Worm (Caenorhabditis elegans): ENCODE results near the gene W10D9.1.
A peak's percentile ranks its signal among the peaks of the same experiment; 100 is the strongest.

W10D9.1 gene

ce11 chrII:461297-461696 is 6.6 kb downstream of the W10D9.1 start:
- TF ChIP-seq ztf-4 (tag; optimal IDR thresholded peaks at IDR 0.05) (no peak), efl-1 (optimal IDR thresholded peaks at IDR 0.05) (no peak), efl-1 (GFP tag; optimal IDR thresholded peaks at IDR 0.05 in 1 of 2) (peak in 1 of 2 experiments; percentile 65), lsy-2 (tag; optimal IDR thresholded peaks at IDR 0.05) (peak; percentile 21 to 69)

DNA sequence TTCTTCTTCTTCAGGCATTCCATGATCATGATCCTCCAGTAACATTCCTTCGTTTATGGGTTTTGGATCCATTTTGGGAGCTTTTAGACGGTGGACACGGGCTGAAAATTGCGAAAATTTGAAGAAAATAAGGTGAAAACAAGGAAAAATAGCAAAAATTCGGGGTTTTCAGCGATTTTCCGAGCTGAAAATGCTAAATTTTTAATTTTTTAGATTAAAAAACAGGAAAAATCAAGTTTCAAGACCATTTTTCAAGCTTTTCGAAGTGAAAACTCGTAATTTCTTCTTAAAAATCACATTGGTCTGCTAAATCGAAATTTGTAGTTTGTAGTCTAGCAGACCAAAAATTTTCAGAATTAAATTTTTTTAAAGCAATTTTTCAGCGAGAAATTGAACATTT is 12.5 kb downstream of the W10D9.1 start, which contains the start of gene nfyb-1:
TSS of gene nfyb-1 (minus strand) at position 101 of the 400 bp plus-strand sequence.
- TF ChIP-seq pqm-1 (tag; optimal IDR thresholded peaks at IDR 0.05) (no peak), zip-4 (GFP tag; optimal IDR thresholded peaks at IDR 0.05) (no peak), efl-3 (GFP tag; optimal IDR thresholded peaks at IDR 0.05) (no peak), zag-1 (tag; optimal IDR thresholded peaks at IDR 0.05) (no peak), aly-2 (tag; optimal IDR thresholded peaks at IDR 0.05) (no peak), lin-14 (GFP tag; optimal IDR thresholded peaks at IDR 0.05) (no peak), unc-30 (tag; optimal IDR thresholded peaks at IDR 0.05) (no peak), ceh-90 (tag; optimal IDR thresholded peaks at IDR 0.05) (no peak), fkh-8 (tag; optimal IDR thresholded peaks at IDR 0.05) (no peak), nhr-84 (tag; optimal IDR thresholded peaks at IDR 0.05) (no peak), elt-2 (tag; optimal IDR thresholded peaks at IDR 0.05) (no peak), ceh-88 (GFP tag; IDR thresholded peaks at IDR 0.05) (no peak), F16B12.6 (tag; optimal IDR thresholded peaks at IDR 0.05) (no peak), lsy-2 (tag; optimal IDR thresholded peaks at IDR 0.05) (no peak), tlp-1 (tag; optimal IDR thresholded peaks at IDR 0.05) (no peak), swsn-7 (tag; optimal IDR thresholded peaks at IDR 0.05) (no peak)

ce11 chrII:470375-470774 is 15.6 kb downstream of the W10D9.1 start, which contains the start of gene tomm-22:
TSS of gene tomm-22 (minus strand) at chrII:470475.
- TF ChIP-seq efl-1 (optimal IDR thresholded peaks at IDR 0.05) (no peak), efl-1 (GFP tag; optimal IDR thresholded peaks at IDR 0.05 in 1 of 2) (peak in 1 of 2 experiments; percentile 27), nhr-84 (tag; optimal IDR thresholded peaks at IDR 0.05) (no peak)

ce11 chrII:473203-473602 is 18.5 kb downstream of the W10D9.1 start, which contains the start of gene W07E6.5:
TSS of gene W07E6.5 (plus strand) at chrII:473503.
- TF ChIP-seq elt-3 (tag; optimal IDR thresholded peaks at IDR 0.05) (no peak), fkh-4 (tag; optimal IDR thresholded peaks at IDR 0.05; ENCODE audit: borderline replicate concordance) (no peak), nhr-12 (tag; optimal IDR thresholded peaks at IDR 0.05) (no peak), fkh-8 (tag; optimal IDR thresholded peaks at IDR 0.05) (no peak), pax-3 (tag; optimal IDR thresholded peaks at IDR 0.05) (no peak), nhr-47 (tag; optimal IDR thresholded peaks at IDR 0.05) (no peak), lin-39 (tag; optimal IDR thresholded peaks at IDR 0.05) (no peak), sptf-1 (tag; optimal IDR thresholded peaks at IDR 0.05) (no peak), egl-13 (tag; optimal IDR thresholded peaks at IDR 0.05) (no peak), ztf-11 (tag; optimal IDR thresholded peaks at IDR 0.05) (no peak), nhr-85 (tag) (no peak), lir-3 (tag; optimal IDR thresholded peaks at IDR 0.05; ENCODE audit: poor library complexity) (no peak), sox-4 (tag; optimal IDR thresholded peaks at IDR 0.05) (no peak), skn-1 (tag; optimal IDR thresholded peaks at IDR 0.05) (no peak), F16B12.6 (tag; optimal IDR thresholded peaks at IDR 0.05) (no peak)

DNA sequence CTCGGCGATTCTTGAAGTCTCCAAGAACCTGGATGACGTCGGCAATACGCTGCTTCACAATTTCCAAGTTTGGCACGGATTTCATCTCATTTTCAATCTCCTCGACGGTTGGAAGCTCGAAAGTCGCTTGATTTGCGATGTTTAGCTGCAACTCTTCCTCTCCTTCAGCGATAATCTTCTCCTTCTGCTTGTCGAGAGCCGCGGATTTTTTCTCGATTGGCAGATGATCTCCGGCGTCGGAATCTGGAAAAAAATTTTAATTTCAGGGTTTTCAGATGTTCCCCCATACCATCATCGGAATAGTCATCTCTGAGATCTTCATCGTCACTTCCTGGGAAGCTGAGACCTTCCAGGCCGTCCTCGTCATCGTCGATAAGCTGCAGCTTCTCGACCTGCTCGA is 20.6 kb downstream of the W10D9.1 start:
- peak; percentile 58 for TF ChIP-seq nhr-85 (tag)
- no peak for TF ChIP-seq fkh-8 (tag; optimal IDR thresholded peaks at IDR 0.05)

- TF ChIP-seq nhr-84 (tag; optimal IDR thresholded peaks at IDR 0.05) (no peak), nhr-28 (tag; optimal IDR thresholded peaks at IDR 0.05) (no peak), nhr-12 (tag; optimal IDR thresholded peaks at IDR 0.05) (no peak), unc-130 (tag; optimal IDR thresholded peaks at IDR 0.05) (no peak), tbx-2 (tag; optimal IDR thresholded peaks at IDR 0.05) (peak; percentile 64), egl-13 (tag; optimal IDR thresholded peaks at IDR 0.05) (peak; percentile 1), elt-2 (tag; optimal IDR thresholded peaks at IDR 0.05) (no peak), lin-15B (tag; optimal IDR thresholded peaks at IDR 0.05) (peak; percentile 71), F16B12.6 (tag; optimal IDR thresholded peaks at IDR 0.05) (peak; percentile 46), sptf-1 (tag; optimal IDR thresholded peaks at IDR 0.05) (no peak), mep-1 (tag; optimal IDR thresholded peaks at IDR 0.05) (peak; percentile 52), ceh-63 (GFP tag; optimal IDR thresholded peaks at IDR 0.05) (no peak), fkh-8 (tag; optimal IDR thresholded peaks at IDR 0.05) (peak; percentile 63), rnt-1 (tag; optimal IDR thresholded peaks at IDR 0.05) (peak; percentile 93), dsc-1 (tag; optimal IDR thresholded peaks at IDR 0.05) (no peak), lir-3 (tag; optimal IDR thresholded peaks at IDR 0.05; ENCODE audit: poor library complexity) (peak; percentile 72), nhr-19 (GFP tag; conservative IDR thresholded peaks at IDR 0.05) (no peak), swsn-7 (tag; optimal IDR thresholded peaks at IDR 0.05) (no peak), unc-98 (GFP tag; IDR thresholded peaks at IDR 0.05) (peak; percentile 39; the same call in 1 of the 2 replicates), xbp-1 (tag; optimal IDR thresholded peaks at IDR 0.05) (peak; percentile 43)
Observed at ce11 chrII:475890-476420, 21.2 kb downstream of the W10D9.1 start, which contains the start of gene nsun-1. TSS of gene nsun-1 (minus strand) at chrII:475940.
